Worm (Caenorhabditis elegans) whole organism, L4 larva: Measurements from ENCODE around the gene mvk-1.

ENCODE experiments used
- T20F7.1 ChIP-seq: fragments of 200-800 bp; sonication (Bioruptor generic); optimal IDR thresholded peaks from 2 replicates; lab custom pipeline; 2018; ENCODE audit warnings: mild to moderate bottlenecking, missing genetic modification characterization, missing compliant biosample characterization
- ZK337.2 ChIP-seq: fragments of 200-800 bp; sonication (Bioruptor generic); IDR thresholded peaks from 2 replicates; pipeline ENCODE4 v1.3.6; 2022; ENCODE audit warnings: missing genetic modification reagents, missing genetic modification characterization, missing compliant biosample characterization
- ZK546.5 ChIP-seq, 2 experiments: sonication (generic microtip); optimal IDR thresholded peaks; 2 replicates each; lab custom pipeline; 2017; ENCODE audit warnings: missing biosample characterization in 2 of 2, missing genetic modification characterization in 2 of 2
- aha-1 ChIP-seq: fragments of 150-350 bp; peaks from one replicate; lab custom pipeline; 2014; ENCODE audit warnings: missing biosample characterization, missing genetic modification characterization
- jun-1 ChIP-seq: fragments of 150-350 bp; optimal IDR thresholded peaks from 2 replicates; lab custom pipeline; 2014; ENCODE audit warnings: missing biosample characterization, missing genetic modification reagents, missing genetic modification characterization
- lin-13 ChIP-seq: fragments of 150-350 bp; optimal IDR thresholded peaks from 2 replicates; lab custom pipeline; 2014; ENCODE audit warnings: missing biosample characterization, missing genetic modification reagents, missing genetic modification characterization
- nhr-11 ChIP-seq: fragments of 150-350 bp; optimal IDR thresholded peaks from 2 replicates; lab custom pipeline; 2014; ENCODE audit warnings: missing biosample characterization, missing genetic modification characterization
- zag-1 ChIP-seq: fragments of 150-350 bp; optimal IDR thresholded peaks from 2 replicates; lab custom pipeline; 2014; ENCODE audit warnings: missing biosample characterization, missing genetic modification characterization

DNA sequence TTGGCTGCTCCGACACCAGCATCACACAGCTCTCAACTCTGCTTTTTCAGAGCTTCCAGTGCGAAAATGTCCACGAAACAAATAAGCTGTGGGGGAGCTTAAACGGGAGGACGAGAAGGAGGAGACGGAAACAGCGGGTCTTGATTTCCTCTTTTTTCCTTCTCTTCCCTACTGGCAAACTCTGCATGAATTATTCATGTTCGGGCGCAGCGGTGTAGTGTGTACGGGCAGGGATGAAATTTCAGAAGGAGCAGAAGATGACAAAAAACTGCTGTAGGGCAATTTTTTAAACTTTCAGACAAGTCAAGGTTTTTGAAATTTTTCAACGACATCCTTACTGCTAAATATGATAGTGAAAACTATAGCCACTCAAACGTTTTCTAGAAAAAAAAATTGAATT, 3.2 kb upstream of the mvk-1 start:
- TF ChIP-seq nhr-11 (no peak), zag-1 (tag; lab: Kevin White, UChicago) (no peak), aha-1 (tag; lab: Kevin White, UChicago) (no peak), ZK337.2 (GFP tag; lab: Robert Waterston, UW) (no peak), ZK546.5 (tag; optimal IDR thresholded peaks at IDR 0.05; lab: Kevin White, UChicago) (no peak), jun-1 (tag; lab: Kevin White, UChicago) (no peak), lin-13 (GFP tag; lab: Kevin White, UChicago) (no peak), T20F7.1 (GFP tag; lab: Kevin White, UChicago) (no peak)
